Worm (Caenorhabditis elegans) whole organism, midembryonic: ENCODE data around the gene C55A6.6.

Experiments used
- flt-1 ChIP-seq: fragments of 200-800 bp; sonication (Bioruptor generic); IDR thresholded peaks from 2 replicates; pipeline ENCODE4 v1.3.6; 2022; ENCODE audit warnings: missing genetic modification characterization, missing compliant biosample characterization
- ref-1 ChIP-seq: fragments of 200-800 bp; sonication (Bioruptor generic); conservative IDR thresholded peaks from 2 replicates; pipeline ENCODE4 v1.3.6; 2022; ENCODE audit warnings: missing genetic modification reagents, missing genetic modification characterization, missing compliant biosample characterization
- tab-1 ChIP-seq: fragments of 200-800 bp; sonication (Bioruptor generic); IDR thresholded peaks from 2 replicates; pipeline ENCODE4 v1.3.6; 2022; ENCODE audit warnings: missing genetic modification characterization, missing compliant biosample characterization

ce11 chrV:11520215-11520614 is 5.7 kb upstream of the C55A6.6 start, which contains the start of the genes C55A6.11 and C55A6.7:
- TF ChIP-seq tab-1 (no peak), flt-1 (no peak), ref-1 (no peak)
